Worm (Caenorhabditis elegans) whole organism, early embryonic: ENCODE measurements around the gene clh-5.
A peak's percentile ranks its signal among the peaks of the same experiment; 100 is the strongest.

ENCODE experiments used
- B0310.2 ChIP-seq: sonication (generic microtip); optimal IDR thresholded peaks from 2 replicates; lab custom pipeline; 2016; ENCODE audit warnings: mild to moderate bottlenecking, missing genetic modification characterization, missing compliant biosample characterization
- F13C5.2 ChIP-seq: sonication (generic microtip); optimal IDR thresholded peaks from 2 replicates; lab custom pipeline; 2017; ENCODE audit warnings: mild to moderate bottlenecking, missing genetic modification characterization, inconsistent platforms, missing compliant biosample characterization
- aly-1 ChIP-seq: sonication (generic microtip); optimal IDR thresholded peaks from 2 replicates; lab custom pipeline; 2016; ENCODE audit warnings: missing genetic modification characterization, missing compliant biosample characterization
- ama-1 ChIP-seq: fragments of 150-350 bp; optimal IDR thresholded peaks from 2 replicates; lab custom pipeline; 2014
- ceh-13 ChIP-seq: fragments of 200-800 bp; sonication (Bioruptor generic); optimal IDR thresholded peaks from 2 replicates; lab custom pipeline; 2018; ENCODE audit warnings: mild to moderate bottlenecking, missing genetic modification characterization, missing compliant biosample characterization
- ceh-36 ChIP-seq: sonication (generic microtip); optimal IDR thresholded peaks from 2 replicates; lab custom pipeline; 2016; ENCODE audit warnings: missing genetic modification characterization, inconsistent platforms, missing compliant biosample characterization
- ets-7 ChIP-seq: sonication (generic microtip); optimal IDR thresholded peaks from 2 replicates; lab custom pipeline; 2016; ENCODE audit warnings: missing genotype, missing genetic modification characterization, missing compliant biosample characterization
- flt-1 ChIP-seq: fragments of 200-800 bp; sonication (Bioruptor generic); IDR thresholded peaks from 2 replicates; pipeline ENCODE4 v1.3.6; 2022; ENCODE audit warnings: missing genetic modification characterization, missing compliant biosample characterization
- hmbx-1 ChIP-seq: sonication (generic microtip); optimal IDR thresholded peaks from 2 replicates; lab custom pipeline; 2016; ENCODE audit warnings: mild to moderate bottlenecking, missing genetic modification characterization, missing compliant biosample characterization
- hmg-4 ChIP-seq: fragments of 200-800 bp; sonication (Bioruptor generic); optimal IDR thresholded peaks from 2 replicates; lab custom pipeline; 2018; ENCODE audit warnings: mild to moderate bottlenecking, missing genetic modification characterization, missing compliant biosample characterization
- hnd-1 ChIP-seq: sonication (generic microtip); optimal IDR thresholded peaks from 2 replicates; lab custom pipeline; 2016; ENCODE audit warnings: missing genetic modification characterization, missing compliant biosample characterization
- pes-1 ChIP-seq: fragments of 200-800 bp; sonication (Bioruptor generic); IDR thresholded peaks from 2 replicates; pipeline ENCODE4 v1.3.6; 2022; ENCODE audit warnings: missing genetic modification reagents, missing genetic modification characterization, missing compliant biosample characterization
- scrt-1 ChIP-seq: fragments of 200-800 bp; sonication (Bioruptor generic); IDR thresholded peaks from 2 replicates; pipeline ENCODE4 v1.3.6; 2022; ENCODE audit warnings: missing genetic modification characterization, missing compliant biosample characterization
- sea-1 ChIP-seq: fragments of 200-800 bp; sonication (Bioruptor generic); conservative IDR thresholded peaks from 2 replicates; pipeline ENCODE4 v1.3.6; 2022; ENCODE audit warnings: missing genetic modification characterization, missing compliant biosample characterization
- tbx-11 ChIP-seq: fragments of 200-800 bp; sonication (Bioruptor generic); IDR thresholded peaks from 2 replicates; pipeline ENCODE4 v1.3.6; 2022; ENCODE audit warnings: missing genetic modification characterization, missing compliant biosample characterization
- tbx-37 ChIP-seq: fragments of 200-800 bp; sonication (Bioruptor generic); conservative IDR thresholded peaks from 2 replicates; pipeline ENCODE4 v1.3.6; 2022; ENCODE audit warnings: missing genetic modification reagents, missing genetic modification characterization, missing compliant biosample characterization
- tra-4 ChIP-seq: sonication (generic microtip); optimal IDR thresholded peaks from 2 replicates; lab custom pipeline; 2017; ENCODE audit warnings: missing genetic modification characterization, missing compliant biosample characterization

Gene clh-5

ce11 chrII:9062261-9062948, 36.0 kb downstream of the clh-5 start:
- TF ChIP-seq flt-1 (GFP tag; lab: Robert Waterston, UW) (no peak), aly-1 (tag; lab: Kevin White, UChicago) (no peak), F13C5.2 (tag; lab: Kevin White, UChicago) (no peak), ets-7 (tag; lab: Kevin White, UChicago) (no peak), hmg-4 (GFP tag; lab: Kevin White, UChicago) (no peak), sea-1 (no peak), ama-1 (lab: Kevin White, UChicago) (no peak)

ce11 chrII:9061557-9062183, 36.7 kb downstream of the clh-5 start:
- TF ChIP-seq hmg-4 (GFP tag; lab: Kevin White, UChicago) (peak; percentile 22), tbx-11 (GFP tag; lab: Robert Waterston, UW) (no peak)

DNA sequence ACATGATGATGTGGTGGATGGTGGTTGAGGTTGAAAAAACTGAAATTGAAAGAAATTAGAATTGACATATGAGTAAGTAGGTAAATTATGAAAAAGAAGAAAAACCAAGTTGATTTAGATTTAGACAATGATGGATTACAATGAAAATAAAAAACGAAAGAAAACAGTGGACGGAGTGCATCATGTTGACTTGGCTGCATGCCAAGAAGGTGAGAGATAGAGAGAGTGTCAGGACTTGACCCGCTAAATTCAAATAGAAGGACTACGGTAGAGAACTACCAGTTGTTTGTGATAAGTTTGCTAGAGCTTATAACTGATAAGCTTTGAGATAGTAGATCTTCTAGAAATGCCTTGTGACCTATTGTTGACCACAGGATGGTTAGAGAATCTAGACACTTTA, 37.3 kb downstream of the clh-5 start, which contains the start of gene T24B8.3:
T24B8.3 (minus strand) TSS at position 39 of the 400 bp plus-strand sequence.
- TF ChIP-seq ceh-13 (GFP tag; lab: Kevin White, UChicago) (no peak), sea-1 (no peak), ama-1 (lab: Kevin White, UChicago) (peak; percentile 43)

ce11 chrII:9060332-9060840, 38.0 kb downstream of the clh-5 start:
- TF ChIP-seq flt-1 (GFP tag; lab: Robert Waterston, UW) (no peak), F13C5.2 (tag; lab: Kevin White, UChicago) (peak; percentile 80), ama-1 (lab: Kevin White, UChicago) (peak; percentile 21), tbx-11 (GFP tag; lab: Robert Waterston, UW) (no peak), ceh-36 (tag; lab: Kevin White, UChicago) (peak; percentile 56), tbx-37 (GFP tag; lab: Robert Waterston, UW) (no peak), hmbx-1 (no peak), aly-1 (tag; lab: Kevin White, UChicago) (peak; percentile 85), hmg-4 (GFP tag; lab: Kevin White, UChicago) (peak; percentile 94), scrt-1 (0 out of 2 replicates have a peak, but pooled peaks have one; percentile 34), B0310.2 (peak; percentile 51), tra-4 (tag; lab: Kevin White, UChicago) (peak; percentile 19), pes-1 (GFP tag; lab: Robert Waterston, UW) (peak; percentile 72), ets-7 (tag; lab: Kevin White, UChicago) (no peak), sea-1 (peak; percentile 68), ceh-13 (GFP tag; lab: Kevin White, UChicago) (no peak), hnd-1 (tag; lab: Kevin White, UChicago) (no peak)

DNA sequence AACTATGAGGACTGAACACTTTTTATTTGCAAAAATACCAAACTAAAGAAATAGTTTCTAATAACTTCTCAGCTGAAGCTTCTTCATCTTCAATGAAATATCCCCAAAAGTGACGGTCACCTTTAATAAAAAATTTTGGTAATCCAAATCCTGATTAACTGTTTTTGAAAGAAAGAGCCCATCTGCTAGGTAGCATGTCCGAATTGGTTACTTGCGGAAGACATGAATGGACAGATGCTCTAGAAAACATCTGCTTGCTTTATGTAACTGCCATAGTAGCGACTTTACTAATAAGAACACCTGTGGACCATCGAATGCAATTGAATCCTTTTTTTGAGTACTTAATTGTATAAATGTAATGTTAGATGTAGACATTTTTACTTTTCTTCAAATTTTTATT, 39.4 kb downstream of the clh-5 start:
- no peak for TF ChIP-seq pes-1 (GFP tag; lab: Robert Waterston, UW)
- peak; percentile 79 for TF ChIP-seq ama-1 (lab: Kevin White, UChicago)
- TF ChIP-seq tra-4 (tag; lab: Kevin White, UChicago) = no peak

ce11 chrII:9057035-9057668, 41.3 kb downstream of the clh-5 start, which contains the start of gene rpl-32:
rpl-32 (minus strand) TSS chrII:9057085.
- TF ChIP-seq F13C5.2 (tag; lab: Kevin White, UChicago) = peak; percentile 65
- TF ChIP-seq scrt-1 = no peak
- peak; percentile 51 for TF ChIP-seq hmg-4 (GFP tag; lab: Kevin White, UChicago)

DNA sequence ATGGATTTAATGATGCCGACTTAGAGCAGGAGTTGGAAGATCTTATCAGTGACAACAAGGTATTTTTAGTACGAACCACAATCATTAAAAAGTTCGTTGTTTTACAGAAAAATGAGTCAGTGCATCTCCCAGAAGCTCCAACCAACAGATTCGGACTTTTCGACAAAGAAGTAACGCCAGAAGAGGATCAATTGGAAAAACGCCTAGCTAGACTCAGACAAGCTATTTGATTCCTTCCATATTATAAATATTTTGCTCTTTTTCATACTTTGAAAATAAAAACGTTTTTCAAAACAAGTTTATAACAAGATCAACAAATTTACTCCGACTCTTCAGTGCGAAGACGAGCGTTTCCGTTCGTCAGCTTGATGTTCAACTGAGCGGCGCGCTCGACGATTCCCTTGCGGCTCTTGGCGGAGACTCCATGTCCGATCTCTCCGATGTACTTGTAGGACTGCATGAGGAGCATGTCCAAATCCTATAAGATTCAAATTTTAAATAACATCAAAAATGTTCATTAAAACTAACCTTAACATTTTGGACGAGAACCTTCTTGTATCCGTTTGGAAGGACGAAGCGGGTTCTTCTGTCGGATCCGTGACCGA, 42.1 kb downstream of the clh-5 start:
- TF ChIP-seq ceh-36 (tag; lab: Kevin White, UChicago) = no peak
- TF ChIP-seq scrt-1 = no peak
- TF ChIP-seq hmbx-1 = no peak
- no peak for TF ChIP-seq sea-1
- no peak for TF ChIP-seq F13C5.2 (tag; lab: Kevin White, UChicago)
- TF ChIP-seq ets-7 (tag; lab: Kevin White, UChicago) = no peak
- no peak for TF ChIP-seq tbx-11 (GFP tag; lab: Robert Waterston, UW)
- no peak for TF ChIP-seq flt-1 (GFP tag; lab: Robert Waterston, UW)
- TF ChIP-seq tra-4 (tag; lab: Kevin White, UChicago) = no peak
- TF ChIP-seq hnd-1 (tag; lab: Kevin White, UChicago) = no peak
- no peak for TF ChIP-seq pes-1 (GFP tag; lab: Robert Waterston, UW)
- no peak for TF ChIP-seq ama-1 (lab: Kevin White, UChicago)
- TF ChIP-seq tbx-37 (GFP tag; lab: Robert Waterston, UW) = no peak
- TF ChIP-seq aly-1 (tag; lab: Kevin White, UChicago) = no peak
- no peak for TF ChIP-seq ceh-13 (GFP tag; lab: Kevin White, UChicago)
- no peak for TF ChIP-seq hmg-4 (GFP tag; lab: Kevin White, UChicago)
- no peak for TF ChIP-seq B0310.2
